Worm (Caenorhabditis elegans) whole organism, L1 larva: ENCODE data around the gene adm-4.
A peak's percentile ranks its signal among the peaks of the same experiment; 100 is the strongest.

ENCODE experiments used
- C04F5.9 ChIP-seq: sonication (generic microtip); optimal IDR thresholded peaks from 2 replicates; lab custom pipeline; 2016; ENCODE audit warnings: missing genetic modification characterization, missing compliant biosample characterization
- C16A3.4 ChIP-seq: fragments of 150-350 bp; optimal IDR thresholded peaks from 2 replicates; lab custom pipeline; 2014; ENCODE audit warnings: missing biosample characterization, missing genetic modification characterization
- ama-1 ChIP-seq: fragments of 150-350 bp; optimal IDR thresholded peaks from 2 replicates; lab custom pipeline; 2014
- ceh-8 ChIP-seq: fragments of 200-800 bp; sonication (Bioruptor generic); optimal IDR thresholded peaks from 2 replicates; lab custom pipeline; 2018; ENCODE audit warnings: mild to moderate bottlenecking, missing genetic modification characterization, moderate library complexity, missing compliant biosample characterization
- ceh-82 ChIP-seq, 3 experiments: fragments of 150-350 bp in 1 of 3; sonication (generic microtip) in 2 of 3; optimal IDR thresholded peaks; 2 replicates each; lab custom pipeline; 2014 to 2017; ENCODE audit warnings: missing biosample characterization in 3 of 3, missing genetic modification characterization in 3 of 3
- ceh-90 ChIP-seq: sonication (generic microtip); optimal IDR thresholded peaks from 2 replicates; lab custom pipeline; 2016; ENCODE audit warnings: missing genetic modification characterization, missing compliant biosample characterization
- dsc-1 ChIP-seq: sonication (generic microtip); optimal IDR thresholded peaks from 2 replicates; lab custom pipeline; 2016; ENCODE audit warnings: mild to moderate bottlenecking, missing genetic modification characterization, missing compliant biosample characterization
- efl-1 ChIP-seq, 4 experiments: fragments of 150-350 bp; optimal IDR thresholded peaks in 3 of 4; peaks in 1 of 4; 1 replicate in 1 of 4; 2 replicates in 3 of 4; lab custom pipeline; 2014; ENCODE audit warnings: missing biosample characterization in 2 of 4, missing genetic modification characterization in 2 of 4, missing genetic modification reagents in 2 of 4
- efl-3 ChIP-seq: fragments of 200-800 bp; sonication (Bioruptor generic); optimal IDR thresholded peaks from 2 replicates; lab custom pipeline; 2018; ENCODE audit warnings: mild to moderate bottlenecking, missing genetic modification characterization, missing compliant biosample characterization
- egl-13 ChIP-seq: sonication (generic microtip); optimal IDR thresholded peaks from 2 replicates; lab custom pipeline; 2016; ENCODE audit warnings: missing genotype, missing genetic modification reagents, missing genetic modification characterization, missing compliant biosample characterization
- egl-27 ChIP-seq, 2 experiments: fragments of 150-350 bp in 1 of 2; sonication (generic microtip); optimal IDR thresholded peaks; 3 replicates each; lab custom pipeline; 2017 to 2018; ENCODE audit warnings: missing biosample characterization in 2 of 2, missing genetic modification characterization in 2 of 2, missing genetic modification reagents in 2 of 2
- elt-3 ChIP-seq, 6 experiments: fragments of 150-350 bp in 1 of 6; sonication (generic microtip); optimal IDR thresholded peaks; 2 replicates each; lab custom pipeline; 2017 to 2018; ENCODE audit warnings: missing biosample characterization in 6 of 6, missing genetic modification characterization in 6 of 6, inconsistent platforms in 1 of 6
- ets-5 ChIP-seq: fragments of 200-800 bp; sonication (Bioruptor generic); IDR thresholded peaks from 2 replicates; pipeline ENCODE4 v1.3.6; 2022; ENCODE audit warnings: missing genetic modification characterization, missing compliant biosample characterization
- fkh-10 ChIP-seq: sonication (generic microtip); optimal IDR thresholded peaks from 2 replicates; lab custom pipeline; 2017; ENCODE audit warnings: missing biosample characterization, missing genetic modification reagents, missing genetic modification characterization
- fkh-8 ChIP-seq: sonication (generic microtip); optimal IDR thresholded peaks from 2 replicates; lab custom pipeline; 2016; ENCODE audit warnings: mild to moderate bottlenecking, missing genetic modification characterization, missing compliant biosample characterization
- fos-1 ChIP-seq: fragments of 150-350 bp; optimal IDR thresholded peaks from 2 replicates; lab custom pipeline; 2014; ENCODE audit warnings: missing biosample characterization, missing genetic modification characterization
- grh-1 ChIP-seq: fragments of 200-800 bp; sonication (Bioruptor generic); IDR thresholded peaks from 2 replicates; pipeline ENCODE4 v1.3.6; 2022; ENCODE audit warnings: missing genetic modification reagents, missing genetic modification characterization, missing compliant biosample characterization
- hlh-4 ChIP-seq: sonication (generic microtip); optimal IDR thresholded peaks from 2 replicates; lab custom pipeline; 2016; ENCODE audit warnings: mild to moderate bottlenecking, missing genetic modification characterization, missing compliant biosample characterization
- hpl-2 ChIP-seq: fragments of 150-350 bp; optimal IDR thresholded peaks from 2 replicates; lab custom pipeline; 2014; ENCODE audit warnings: missing biosample characterization, missing genetic modification reagents, missing genetic modification characterization
- jun-1 ChIP-seq: fragments of 150-350 bp; optimal IDR thresholded peaks from 2 replicates; lab custom pipeline; 2014; ENCODE audit warnings: missing biosample characterization, missing genetic modification reagents, missing genetic modification characterization
- lin-13 ChIP-seq: fragments of 150-350 bp; optimal IDR thresholded peaks from 2 replicates; lab custom pipeline; 2014; ENCODE audit warnings: missing biosample characterization, missing genetic modification reagents, missing genetic modification characterization
- lin-14 ChIP-seq: fragments of 200-800 bp; sonication (Bioruptor generic); optimal IDR thresholded peaks from 2 replicates; lab custom pipeline; 2018; ENCODE audit warnings: mild to moderate bottlenecking, missing genetic modification characterization, moderate library complexity, missing compliant biosample characterization
- lin-15B ChIP-seq: fragments of 150-350 bp; sonication (generic microtip); optimal IDR thresholded peaks from 3 replicates; lab custom pipeline; 2014; ENCODE audit warnings: missing biosample characterization, missing genetic modification characterization
- lin-35 ChIP-seq, 2 experiments: fragments of 150-350 bp; optimal IDR thresholded peaks; 2 replicates each; lab custom pipeline; 2014; ENCODE audit warnings: missing biosample characterization in 2 of 2, missing genetic modification characterization in 2 of 2, missing genetic modification reagents in 2 of 2
- lir-3 ChIP-seq: sonication (generic microtip); optimal IDR thresholded peaks from 2 replicates; lab custom pipeline; 2016; ENCODE audit warnings: mild to moderate bottlenecking, missing genetic modification characterization, moderate library complexity, missing compliant biosample characterization; ENCODE audit not compliant: poor library complexity
- lsy-2 ChIP-seq, 2 experiments: fragments of 150-350 bp; optimal IDR thresholded peaks; 2 replicates each; lab custom pipeline; 2014; ENCODE audit warnings: missing biosample characterization in 2 of 2, missing genetic modification characterization in 2 of 2
- mab-9 ChIP-seq: fragments of 200-800 bp; sonication (Bioruptor generic); IDR thresholded peaks from 2 replicates; pipeline ENCODE4 v1.3.6; 2022; ENCODE audit warnings: missing genetic modification reagents, missing genetic modification characterization, missing compliant biosample characterization
- mef-2 ChIP-seq: fragments of 150-350 bp; optimal IDR thresholded peaks from 2 replicates; lab custom pipeline; 2014; ENCODE audit warnings: missing biosample characterization, missing genetic modification characterization
- nhr-11 ChIP-seq: fragments of 150-350 bp; optimal IDR thresholded peaks from 2 replicates; lab custom pipeline; 2014; ENCODE audit warnings: missing biosample characterization, missing genetic modification characterization
- nhr-19 ChIP-seq: fragments of 200-800 bp; sonication (Bioruptor generic); conservative IDR thresholded peaks from 2 replicates; pipeline ENCODE4 v1.3.6; 2022; ENCODE audit warnings: missing genetic modification characterization, missing compliant biosample characterization
- nhr-20 ChIP-seq: sonication (generic microtip); optimal IDR thresholded peaks from 2 replicates; lab custom pipeline; 2016; ENCODE audit warnings: mild to moderate bottlenecking, missing genetic modification characterization, missing compliant biosample characterization
- nhr-237 ChIP-seq: fragments of 150-350 bp; optimal IDR thresholded peaks from 2 replicates; lab custom pipeline; 2014; ENCODE audit warnings: missing biosample characterization, missing genetic modification characterization
- nhr-77 ChIP-seq: fragments of 150-350 bp; optimal IDR thresholded peaks from 2 replicates; lab custom pipeline; 2014; ENCODE audit warnings: missing biosample characterization, missing genetic modification characterization
- nhr-90 ChIP-seq: sonication (generic microtip); optimal IDR thresholded peaks from 2 replicates; lab custom pipeline; 2016; ENCODE audit warnings: mild to moderate bottlenecking, missing genetic modification characterization, missing compliant biosample characterization; ENCODE audit not compliant: poor library complexity
- pag-3 ChIP-seq: sonication (generic microtip); optimal IDR thresholded peaks from 2 replicates; lab custom pipeline; 2017; ENCODE audit warnings: missing genetic modification characterization, mild to moderate bottlenecking, missing compliant biosample characterization, antibody characterized with exemption, borderline replicate concordance; ENCODE audit not compliant: insufficient read depth
- pax-3 ChIP-seq: fragments of 200-800 bp; sonication (Bioruptor generic); optimal IDR thresholded peaks from 2 replicates; lab custom pipeline; 2018; ENCODE audit warnings: mild to moderate bottlenecking, missing genetic modification characterization, moderate library complexity, missing compliant biosample characterization
- rnt-1 ChIP-seq: sonication (generic microtip); optimal IDR thresholded peaks from 2 replicates; lab custom pipeline; 2016; ENCODE audit warnings: mild to moderate bottlenecking, missing genetic modification characterization, moderate library complexity, missing compliant biosample characterization
- snu-23 ChIP-seq: sonication (generic microtip); optimal IDR thresholded peaks from 2 replicates; lab custom pipeline; 2016; ENCODE audit warnings: missing genetic modification characterization, missing compliant biosample characterization
- sup-37 ChIP-seq: fragments of 200-800 bp; sonication (Bioruptor generic); optimal IDR thresholded peaks from 2 replicates; lab custom pipeline; 2018; ENCODE audit warnings: mild to moderate bottlenecking, missing genetic modification characterization, missing compliant biosample characterization
- swsn-7 ChIP-seq: sonication (generic microtip); optimal IDR thresholded peaks from 2 replicates; lab custom pipeline; 2016; ENCODE audit warnings: missing genetic modification characterization, missing compliant biosample characterization
- tbx-2 ChIP-seq: sonication (generic microtip); optimal IDR thresholded peaks from 2 replicates; lab custom pipeline; 2016; ENCODE audit warnings: missing genetic modification characterization, missing compliant biosample characterization
- tlp-1 ChIP-seq: fragments of 150-350 bp; optimal IDR thresholded peaks from 2 replicates; lab custom pipeline; 2014; ENCODE audit warnings: missing biosample characterization, missing genetic modification characterization
- unc-30 ChIP-seq: sonication (generic microtip); optimal IDR thresholded peaks from 2 replicates; lab custom pipeline; 2017; ENCODE audit warnings: missing biosample characterization, missing genetic modification characterization
- unc-62 ChIP-seq: fragments of 150-350 bp; optimal IDR thresholded peaks from 2 replicates; lab custom pipeline; 2014; ENCODE audit warnings: missing biosample characterization, missing genetic modification reagents, missing genetic modification characterization
- unc-86 ChIP-seq: sonication (generic microtip); optimal IDR thresholded peaks from 2 replicates; lab custom pipeline; 2016; ENCODE audit warnings: missing genetic modification characterization, missing compliant biosample characterization
- vab-15 ChIP-seq: sonication (generic microtip); optimal IDR thresholded peaks from 2 replicates; lab custom pipeline; 2017; ENCODE audit warnings: missing genotype, mild to moderate bottlenecking, missing genetic modification characterization, missing compliant biosample characterization
- ztf-11 ChIP-seq, 2 experiments: sonication (generic microtip); optimal IDR thresholded peaks; 2 replicates each; lab custom pipeline; 2016 to 2017; ENCODE audit warnings: missing genetic modification characterization in 2 of 2, missing biosample characterization in 1 of 2, missing compliant biosample characterization in 1 of 2
- ztf-4 ChIP-seq: fragments of 150-350 bp; optimal IDR thresholded peaks from 2 replicates; lab custom pipeline; 2014; ENCODE audit warnings: missing biosample characterization, missing genetic modification characterization

The adm-4 gene

ce11 chrX:7793377-7794041 lies 4.6 kb downstream of the adm-4 start, which contains the start of gene ZK154.6 (continued):
- TF ChIP-seq ceh-90 (no peak), ztf-4 (tag; lab: Kevin White, UChicago) (no peak), tbx-2 (tag; lab: Kevin White, UChicago) (peak; percentile 52), nhr-237 (tag; lab: Kevin White, UChicago) (no peak), fos-1 (tag; lab: Kevin White, UChicago) (no peak), unc-62 (no peak), lsy-2 (tag; optimal IDR thresholded peaks at IDR 0.05; lab: Kevin White, UChicago) (peak in 1 of 2 experiments; percentile 37), C16A3.4 (tag; lab: Kevin White, UChicago) (peak; percentile 5), pag-3 (tag; lab: Kevin White, UChicago) (no peak), egl-13 (tag; lab: Kevin White, UChicago) (no peak), efl-1 (optimal IDR thresholded peaks at IDR 0.05; lab: Kevin White, UChicago) (peak in 1 of 2 experiments; percentile 18), efl-1 (GFP tag; optimal IDR thresholded peaks at IDR 0.05 in 1 of 2; lab: Kevin White, UChicago) (peak; percentile 26 to 82), jun-1 (no peak), lin-14 (GFP tag; lab: Kevin White, UChicago) (peak; percentile 66), ceh-82 (tag; optimal IDR thresholded peaks at IDR 0.05; lab: Kevin White, UChicago) (no peak), nhr-77 (tag; lab: Kevin White, UChicago) (no peak), mef-2 (tag; lab: Kevin White, UChicago) (no peak), efl-3 (GFP tag; lab: Kevin White, UChicago) (no peak), mab-9 (GFP tag; lab: Robert Waterston, UW) (no peak), fkh-10 (no peak), nhr-20 (peak; percentile 29), ama-1 (lab: Kevin White, UChicago) (no peak), lin-13 (GFP tag; lab: Kevin White, UChicago) (no peak), ztf-11 (tag; optimal IDR thresholded peaks at IDR 0.05; lab: Kevin White, UChicago) (no peak), ceh-8 (GFP tag; lab: Kevin White, UChicago) (no peak), hpl-2 (GFP tag; lab: Kevin White, UChicago) (no peak), nhr-90 (peak; percentile 21), nhr-19 (GFP tag; lab: Robert Waterston, UW) (0 out of 2 replicates have a peak, but pooled peaks have one; percentile 27), elt-3 (tag; optimal IDR thresholded peaks at IDR 0.05; lab: Kevin White, UChicago) (peak in 2 of 6 experiments; percentile 29 to 57), lin-35 (GFP tag; optimal IDR thresholded peaks at IDR 0.05; lab: Kevin White, UChicago) (peak in 1 of 2 experiments; percentile 46)

DNA sequence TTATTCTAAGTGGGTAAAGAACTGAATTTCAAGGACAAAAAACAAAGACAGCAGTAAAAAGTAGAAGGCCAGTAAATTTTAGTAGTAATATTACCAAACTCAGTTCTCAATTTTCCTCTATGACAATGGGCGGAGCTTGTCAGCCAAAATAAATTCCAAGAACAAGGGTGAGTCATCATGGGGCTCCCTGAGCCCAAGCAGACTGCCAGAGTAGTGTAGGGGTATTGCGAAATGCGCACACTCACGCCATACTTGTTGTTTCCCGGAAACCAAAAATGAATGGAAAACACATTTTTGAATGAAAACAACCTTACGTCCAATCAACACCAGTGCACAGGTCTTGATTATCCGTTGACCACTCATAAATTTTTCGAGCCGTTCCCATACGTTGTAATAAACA lies 6.3 kb downstream of the adm-4 start:
- no peak for TF ChIP-seq snu-23 (GFP tag; lab: Kevin White, UChicago)
- TF ChIP-seq hlh-4 (tag; lab: Kevin White, UChicago), result peak; percentile 33
- peak; percentile 26 for TF ChIP-seq nhr-20
- peak in 1 of 2 experiments; percentile 28 for TF ChIP-seq lsy-2 (tag; optimal IDR thresholded peaks at IDR 0.05; lab: Kevin White, UChicago)
- TF ChIP-seq fkh-10, result no peak
- TF ChIP-seq tbx-2 (tag; lab: Kevin White, UChicago), result peak; percentile 22
- peak; percentile 63 for TF ChIP-seq swsn-7
- TF ChIP-seq C16A3.4 (tag; lab: Kevin White, UChicago), result no peak
- no peak for TF ChIP-seq ama-1 (lab: Kevin White, UChicago)
- TF ChIP-seq lir-3 (tag; lab: Kevin White, UChicago), result no peak
- TF ChIP-seq nhr-90, result no peak
- TF ChIP-seq unc-30 (tag; lab: Kevin White, UChicago), result no peak
- TF ChIP-seq hpl-2 (GFP tag; lab: Kevin White, UChicago), result no peak
- TF ChIP-seq unc-86 (tag; lab: Kevin White, UChicago), result peak; percentile 50
- TF ChIP-seq fkh-8, result peak; percentile 94
- TF ChIP-seq tlp-1 (tag; lab: Kevin White, UChicago), result no peak
- peak; percentile 80 for TF ChIP-seq lin-14 (GFP tag; lab: Kevin White, UChicago)
- peak; percentile 19 for TF ChIP-seq pax-3 (tag; lab: Kevin White, UChicago)
- no peak for TF ChIP-seq grh-1
- no peak for TF ChIP-seq sup-37 (GFP tag; lab: Kevin White, UChicago)
- no peak for TF ChIP-seq egl-27 (tag; optimal IDR thresholded peaks at IDR 0.05; lab: Kevin White, UChicago)
- TF ChIP-seq vab-15, result no peak
- TF ChIP-seq ets-5 (GFP tag; lab: Robert Waterston, UW), result no peak
- TF ChIP-seq lin-15B (tag; lab: Kevin White, UChicago), result no peak
- no peak for TF ChIP-seq rnt-1 (tag; lab: Kevin White, UChicago)
- no peak for TF ChIP-seq unc-62
- TF ChIP-seq dsc-1 (tag; lab: Kevin White, UChicago), result peak; percentile 65
- peak; percentile 56 for TF ChIP-seq nhr-11 (tag; lab: Kevin White, UChicago)
- no peak for TF ChIP-seq nhr-237 (tag; lab: Kevin White, UChicago)
- no peak for TF ChIP-seq C04F5.9 (tag; lab: Kevin White, UChicago)
